Worm (Caenorhabditis elegans) whole organism, L4/young adult: ENCODE results near the gene cyp-33E3.

Experiments
- W03F9.2 ChIP-seq: fragments of 150-350 bp; optimal IDR thresholded peaks from 2 replicates; lab custom pipeline; 2014; ENCODE audit warnings: missing biosample characterization, missing genetic modification characterization
- dao-5 ChIP-seq: sonication (generic microtip); optimal IDR thresholded peaks from 2 replicates; lab custom pipeline; 2016; ENCODE audit warnings: missing genotype, missing genetic modification characterization, moderate library complexity, missing compliant biosample characterization

DNA sequence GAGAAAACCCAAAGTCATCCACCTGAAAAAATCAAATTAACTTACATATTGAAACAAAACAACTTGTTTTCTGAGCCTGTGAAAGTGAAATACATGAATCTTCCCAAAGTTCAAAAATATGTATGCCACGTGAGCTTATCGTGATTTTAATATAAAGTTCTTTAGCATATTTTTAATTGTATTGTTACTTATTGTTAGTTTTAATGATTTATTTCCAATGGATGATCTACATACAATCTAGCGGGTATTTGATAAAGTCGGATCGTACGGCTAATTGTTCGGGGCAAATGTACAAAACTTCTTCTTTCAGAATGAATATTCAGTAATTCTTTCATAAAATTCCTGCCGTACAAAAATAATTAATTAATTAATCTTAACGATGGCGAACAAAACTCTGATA is 44.5 kb upstream of the cyp-33E3 start, which contains the start of gene Y59H11AM.4:
- TF ChIP-seq dao-5 (no peak), W03F9.2 (tag; lab: Kevin White, UChicago) (no peak)
